Worm (Caenorhabditis elegans) whole organism, young adult: ENCODE measurements around the gene pitr-3.

Source experiments
- B0035.1 ChIP-seq: sonication (generic microtip); optimal IDR thresholded peaks from 2 replicates; lab custom pipeline; 2016; ENCODE audit warnings: missing genetic modification characterization, mild to moderate bottlenecking, missing compliant biosample characterization, missing genotype, missing genetic modification reagents
- B0261.1 ChIP-seq: sonication (generic microtip); optimal IDR thresholded peaks from 2 replicates; lab custom pipeline; 2016; ENCODE audit warnings: mild to moderate bottlenecking, missing genetic modification characterization, moderate library complexity, missing compliant biosample characterization
- C06A6.2 ChIP-seq: fragments of 200-800 bp; sonication (Bioruptor generic); conservative IDR thresholded peaks from 2 replicates; pipeline ENCODE4 v1.3.6; 2022; ENCODE audit warnings: missing genetic modification characterization, missing compliant biosample characterization
- D2030.7 ChIP-seq: fragments of 200-800 bp; sonication (Bioruptor generic); IDR thresholded peaks from 2 replicates; pipeline ENCODE4 v1.3.6; 2022; ENCODE audit warnings: missing genetic modification reagents, missing genetic modification characterization, missing compliant biosample characterization
- F23B12.7 ChIP-seq: sonication (generic microtip); optimal IDR thresholded peaks from 2 replicates; lab custom pipeline; 2017; ENCODE audit warnings: missing genetic modification characterization, mild to moderate bottlenecking, missing compliant biosample characterization, antibody characterized with exemption, moderate library complexity; ENCODE audit not compliant: insufficient read depth
- F55B11.4 ChIP-seq: sonication (generic microtip); optimal IDR thresholded peaks from 2 replicates; lab custom pipeline; 2016; ENCODE audit warnings: missing compliant biosample characterization, missing genetic modification characterization, borderline replicate concordance; ENCODE audit not compliant: insufficient read depth
- F57A8.1 ChIP-seq: fragments of 200-800 bp; sonication (Bioruptor generic); optimal IDR thresholded peaks from 2 replicates; lab custom pipeline; 2018; ENCODE audit warnings: mild to moderate bottlenecking, missing genetic modification characterization, moderate library complexity, missing compliant biosample characterization
- F57C9.4 ChIP-seq: sonication (generic microtip); optimal IDR thresholded peaks from 2 replicates; lab custom pipeline; 2017; ENCODE audit warnings: mild to moderate bottlenecking, missing genetic modification characterization, missing compliant biosample characterization
- K11D2.4 ChIP-seq: fragments of 200-800 bp; sonication (Bioruptor generic); IDR thresholded peaks from 2 replicates; pipeline ENCODE4 v1.3.6; 2022; ENCODE audit warnings: missing genetic modification reagents, missing genetic modification characterization, missing compliant biosample characterization
- Y56A3A.18 ChIP-seq: fragments of 200-800 bp; sonication (Bioruptor generic); IDR thresholded peaks from 2 replicates; pipeline ENCODE4 v1.3.6; 2022; ENCODE audit warnings: missing genetic modification reagents, missing genetic modification characterization, missing compliant biosample characterization
- Y67H2A.10 ChIP-seq: fragments of 200-800 bp; sonication (Bioruptor generic); conservative IDR thresholded peaks from 2 replicates; pipeline ENCODE4 v1.3.6; 2022; ENCODE audit warnings: missing genetic modification reagents, missing genetic modification characterization, missing compliant biosample characterization
- Y79H2A.3 ChIP-seq: fragments of 200-800 bp; sonication (Bioruptor generic); conservative IDR thresholded peaks from 2 replicates; pipeline ENCODE4 v1.3.6; 2022; ENCODE audit warnings: missing genetic modification reagents, missing genetic modification characterization, missing compliant biosample characterization
- ZK185.1 ChIP-seq: sonication (generic microtip); optimal IDR thresholded peaks from 2 replicates; lab custom pipeline; 2016; ENCODE audit warnings: mild to moderate bottlenecking, missing genetic modification characterization, missing compliant biosample characterization; ENCODE audit not compliant: poor library complexity, severe bottlenecking
- athp-1 ChIP-seq: sonication (generic microtip); optimal IDR thresholded peaks from 2 replicates; lab custom pipeline; 2017; ENCODE audit warnings: mild to moderate bottlenecking, missing genetic modification characterization, missing compliant biosample characterization
- ccch-3 ChIP-seq: fragments of 200-800 bp; sonication (Bioruptor generic); optimal IDR thresholded peaks from 2 replicates; lab custom pipeline; 2018; ENCODE audit warnings: mild to moderate bottlenecking, missing genetic modification characterization, missing compliant biosample characterization
- ceh-40 ChIP-seq: fragments of 200-800 bp; sonication (Bioruptor generic); IDR thresholded peaks from 2 replicates; pipeline ENCODE4 v1.3.6; 2022; ENCODE audit warnings: missing genetic modification characterization, missing compliant biosample characterization
- ceh-91 ChIP-seq: fragments of 200-800 bp; sonication (Bioruptor generic); IDR thresholded peaks from 2 replicates; pipeline ENCODE4 v1.3.6; 2022; ENCODE audit warnings: missing genetic modification reagents, missing genetic modification characterization, missing compliant biosample characterization
- fkh-3 ChIP-seq: sonication (generic microtip); optimal IDR thresholded peaks from 2 replicates; lab custom pipeline; 2016; ENCODE audit warnings: mild to moderate bottlenecking, missing genetic modification characterization, missing compliant biosample characterization
- gei-17 ChIP-seq: fragments of 200-800 bp; sonication (Bioruptor generic); optimal IDR thresholded peaks from 2 replicates; lab custom pipeline; 2018; ENCODE audit warnings: mild to moderate bottlenecking, missing genetic modification characterization, missing compliant biosample characterization
- him-1 ChIP-seq: sonication (generic microtip); optimal IDR thresholded peaks from 2 replicates; lab custom pipeline; 2016; ENCODE audit warnings: missing genotype, missing genetic modification reagents, missing genetic modification characterization, missing compliant biosample characterization
- hmg-1.2 ChIP-seq: fragments of 200-800 bp; sonication (Bioruptor generic); IDR thresholded peaks from 2 replicates; pipeline ENCODE4 v1.3.6; 2022; ENCODE audit warnings: missing genetic modification reagents, missing genetic modification characterization, missing compliant biosample characterization
- hmg-20 ChIP-seq: fragments of 200-800 bp; sonication (Bioruptor generic); IDR thresholded peaks from 2 replicates; pipeline ENCODE4 v1.3.6; 2022; ENCODE audit warnings: missing genetic modification reagents, missing genetic modification characterization, missing compliant biosample characterization
- hsf-1 ChIP-seq: fragments of 200-800 bp; sonication (Bioruptor generic); IDR thresholded peaks from 2 replicates; pipeline ENCODE4 v1.3.6; 2022; ENCODE audit warnings: missing genetic modification reagents, missing genetic modification characterization, missing compliant biosample characterization
- let-526 ChIP-seq: fragments of 200-800 bp; sonication (Bioruptor generic); IDR thresholded peaks from 2 replicates; pipeline ENCODE4 v1.3.6; 2022; ENCODE audit warnings: missing genetic modification reagents, missing genetic modification characterization, missing compliant biosample characterization
- lin-26 ChIP-seq: fragments of 200-800 bp; sonication (Bioruptor generic); IDR thresholded peaks from 2 replicates; pipeline ENCODE4 v1.3.6; 2022; ENCODE audit warnings: missing genetic modification reagents, missing genetic modification characterization, missing compliant biosample characterization
- lin-54 ChIP-seq: fragments of 200-800 bp; sonication (Bioruptor generic); optimal IDR thresholded peaks from 2 replicates; lab custom pipeline; 2018; ENCODE audit warnings: mild to moderate bottlenecking, missing genetic modification characterization, missing compliant biosample characterization
- lir-1 ChIP-seq: fragments of 200-800 bp; sonication (Bioruptor generic); conservative IDR thresholded peaks from 2 replicates; pipeline ENCODE4 v1.3.6; 2022; ENCODE audit warnings: missing genetic modification reagents, missing genetic modification characterization, missing compliant biosample characterization
- madf-6 ChIP-seq: fragments of 200-800 bp; sonication (Bioruptor generic); IDR thresholded peaks from 2 replicates; pipeline ENCODE4 v1.3.6; 2022; ENCODE audit warnings: missing genetic modification reagents, missing genetic modification characterization, missing compliant biosample characterization
- mes-4 ChIP-seq: sonication (generic microtip); optimal IDR thresholded peaks from 2 replicates; lab custom pipeline; 2016; ENCODE audit warnings: missing genotype, missing genetic modification characterization, missing compliant biosample characterization
- pha-4 ChIP-seq: fragments of 150-350 bp; sonication (generic microtip); optimal IDR thresholded peaks from 2 replicates; lab custom pipeline; 2014; ENCODE audit warnings: missing biosample characterization, missing genetic modification reagents, missing genetic modification characterization
- rec-8 ChIP-seq, 2 experiments: sonication (generic microtip); optimal IDR thresholded peaks; 2 replicates each; lab custom pipeline; 2016; ENCODE audit warnings: mild to moderate bottlenecking in 2 of 2, missing genetic modification characterization in 2 of 2, missing genetic modification reagents in 2 of 2, missing genotype in 2 of 2, missing biosample characterization in 1 of 2, missing compliant biosample characterization in 1 of 2, moderate library complexity in 1 of 2
- rpc-1 ChIP-seq, 2 experiments: fragments of 150-350 bp in 1 of 2; sonication (generic microtip) in 1 of 2; optimal IDR thresholded peaks; 2 replicates each; lab custom pipeline; 2014 to 2018; ENCODE audit warnings: missing biosample characterization in 1 of 2, missing genetic modification characterization in 1 of 2, missing genetic modification reagents in 1 of 2, missing genotype in 1 of 2
- snpc-1.1 ChIP-seq: sonication (generic microtip); optimal IDR thresholded peaks from 2 replicates; lab custom pipeline; 2017; ENCODE audit warnings: missing genetic modification characterization, mild to moderate bottlenecking, missing compliant biosample characterization, antibody characterized with exemption, moderate library complexity, missing genotype, missing genetic modification reagents; ENCODE audit not compliant: insufficient read depth
- zim-3 ChIP-seq: sonication (generic microtip); optimal IDR thresholded peaks from 2 replicates; lab custom pipeline; 2017; ENCODE audit warnings: mild to moderate bottlenecking, missing genetic modification characterization, moderate library complexity, missing compliant biosample characterization
- ztf-25 ChIP-seq: fragments of 200-800 bp; sonication (Bioruptor generic); IDR thresholded peaks from 2 replicates; pipeline ENCODE4 v1.3.6; 2022; ENCODE audit warnings: missing genetic modification reagents, missing genetic modification characterization, missing compliant biosample characterization
- ztf-28 ChIP-seq: fragments of 200-800 bp; sonication (Bioruptor generic); IDR thresholded peaks from 2 replicates; pipeline ENCODE4 v1.3.6; 2022; ENCODE audit warnings: missing genetic modification reagents, missing genetic modification characterization, missing compliant biosample characterization
- ztf-3 ChIP-seq: fragments of 200-800 bp; sonication (Bioruptor generic); optimal IDR thresholded peaks from 2 replicates; lab custom pipeline; 2018; ENCODE audit warnings: mild to moderate bottlenecking, missing genetic modification characterization, missing compliant biosample characterization

Gene pitr-3

ce11 chrV:9095613-9096317 is 45.4 kb downstream of the pitr-3 start, which contains the start of gene F21C10.10 (continued):
- TF ChIP-seq hmg-1.2 (peak; percentile 90), F57A8.1 (no peak), ztf-28 (GFP tag; lab: Robert Waterston, UW) (no peak), ztf-3 (GFP tag; lab: Kevin White, UChicago) (no peak), F23B12.7 (tag; lab: Kevin White, UChicago) (peak; percentile 15), K11D2.4 (GFP tag; lab: Robert Waterston, UW) (peak; percentile 80), lin-26 (peak; percentile 71; the same call in 1 of the 2 replicates), him-1 (tag; lab: Kevin White, UChicago) (no peak), Y79H2A.3 (GFP tag; lab: Robert Waterston, UW) (no peak), F55B11.4 (tag; lab: Kevin White, UChicago) (no peak), athp-1 (tag; lab: Kevin White, UChicago) (no peak), F57C9.4 (tag; lab: Kevin White, UChicago) (no peak), ceh-40 (GFP tag; lab: Robert Waterston, UW) (no peak), B0261.1 (tag; lab: Kevin White, UChicago) (no peak), lir-1 (GFP tag; lab: Robert Waterston, UW) (no peak), gei-17 (peak; percentile 52), rec-8 (tag; optimal IDR thresholded peaks at IDR 0.05; lab: Kevin White, UChicago) (no peak), Y67H2A.10 (no peak), ceh-91 (no peak), zim-3 (tag; lab: Kevin White, UChicago) (no peak), snpc-1.1 (tag; lab: Kevin White, UChicago) (no peak), hmg-20 (GFP tag; lab: Robert Waterston, UW) (no peak), madf-6 (GFP tag; lab: Robert Waterston, UW) (no peak), ZK185.1 (tag; lab: Kevin White, UChicago) (peak; percentile 69), Y56A3A.18 (GFP tag; lab: Robert Waterston, UW) (no peak), mes-4 (tag; lab: Kevin White, UChicago) (no peak), ztf-25 (GFP tag; lab: Robert Waterston, UW) (no peak), hsf-1 (GFP tag; lab: Robert Waterston, UW) (peak; percentile 62; the same call in 1 of the 2 replicates), rpc-1 (optimal IDR thresholded peaks at IDR 0.05; lab: Kevin White, UChicago) (no peak), rpc-1 (tag; optimal IDR thresholded peaks at IDR 0.05; lab: Kevin White, UChicago) (no peak), C06A6.2 (GFP tag; lab: Robert Waterston, UW) (peak; percentile 88), ccch-3 (no peak), let-526 (GFP tag; lab: Robert Waterston, UW) (0 out of 2 replicates have a peak, but pooled peaks have one; percentile 34), D2030.7 (GFP tag; lab: Robert Waterston, UW) (no peak), pha-4 (tag; lab: Kevin White, UChicago) (peak; percentile 86), fkh-3 (tag; lab: Kevin White, UChicago) (no peak), B0035.1 (tag; lab: Kevin White, UChicago) (no peak), lin-54 (GFP tag; lab: Kevin White, UChicago) (peak; percentile 55)
- TF ChIP-seq, all 124 proteins: peak for 42
